Worm (Caenorhabditis elegans): ENCODE measurements around the gene W07G4.5.

The W07G4.5 gene

ce11 chrV:13022265-13022664 is 25.5 kb upstream of the W07G4.5 start:
- no peak for TF ChIP-seq lin-54 (GFP tag; optimal IDR thresholded peaks at IDR 0.05)
- no peak for TF ChIP-seq dox-1 (GFP tag; IDR thresholded peaks at IDR 0.05)
- TF ChIP-seq pbrm-1 (GFP tag; IDR thresholded peaks at IDR 0.05), result no peak
- TF ChIP-seq madf-8 (GFP tag; conservative IDR thresholded peaks at IDR 0.05), result no peak

- TF ChIP-seq F33H1.4 (GFP tag; IDR thresholded peaks at IDR 0.05), result no peak
- TF ChIP-seq zim-3 (tag; optimal IDR thresholded peaks at IDR 0.05), result no peak
- TF ChIP-seq mes-4 (tag; optimal IDR thresholded peaks at IDR 0.05), result no peak
- TF ChIP-seq sea-2 (GFP tag; IDR thresholded peaks at IDR 0.05), result no peak
- TF ChIP-seq hlh-12 (tag; optimal IDR thresholded peaks at IDR 0.05), result no peak
- TF ChIP-seq snpc-4 (GFP tag; optimal IDR thresholded peaks at IDR 0.05), result no peak
- TF ChIP-seq snpc-4 (tag; optimal IDR thresholded peaks at IDR 0.05), result no peak
- TF ChIP-seq somi-1 (GFP tag; optimal IDR thresholded peaks at IDR 0.05), result no peak
- no peak for TF ChIP-seq F10E7.11 (tag; optimal IDR thresholded peaks at IDR 0.05)
- TF ChIP-seq hmg-20 (GFP tag; IDR thresholded peaks at IDR 0.05), result no peak
- TF ChIP-seq attf-6 (GFP tag; IDR thresholded peaks at IDR 0.05), result no peak
- no peak for TF ChIP-seq lsy-27 (tag; optimal IDR thresholded peaks at IDR 0.05; ENCODE audit: borderline replicate concordance, insufficient read depth)
- TF ChIP-seq athp-1 (tag; optimal IDR thresholded peaks at IDR 0.05), result no peak
- no peak for TF ChIP-seq aptf-3 (GFP tag; IDR thresholded peaks at IDR 0.05)
- no peak for TF ChIP-seq B0336.3 (GFP tag; IDR thresholded peaks at IDR 0.05)
- no peak for TF ChIP-seq ceh-100 (GFP tag; IDR thresholded peaks at IDR 0.05)
- no peak for TF ChIP-seq ztf-6 (GFP tag; IDR thresholded peaks at IDR 0.05)
- TF ChIP-seq chd-7 (tag; optimal IDR thresholded peaks at IDR 0.05), result no peak
- no peak for TF ChIP-seq nhr-120 (GFP tag; IDR thresholded peaks at IDR 0.05)
- no peak for TF ChIP-seq ztf-26 (tag; optimal IDR thresholded peaks at IDR 0.05)
- no peak for TF ChIP-seq F57A8.1 (GFP tag; optimal IDR thresholded peaks at IDR 0.05)
These were observed 23.3 kb upstream of the W07G4.5 start for ce11 chrV:13024499-13024898.

- TF ChIP-seq ztf-3 (GFP tag; optimal IDR thresholded peaks at IDR 0.05), result no peak
- TF ChIP-seq ztf-6 (GFP tag; IDR thresholded peaks at IDR 0.05), result no peak
- TF ChIP-seq ztf-28 (GFP tag; IDR thresholded peaks at IDR 0.05), result 0 out of 2 replicates have a peak, but pooled peaks have one; percentile 20
- TF ChIP-seq Y95B8A.8 (GFP tag; IDR thresholded peaks at IDR 0.05), result no peak
- TF ChIP-seq ceh-58 (GFP tag; IDR thresholded peaks at IDR 0.05), result 0 out of 2 replicates have a peak, but pooled peaks have one; percentile 21
- no peak for TF ChIP-seq lin-35 (GFP tag; optimal IDR thresholded peaks at IDR 0.05)
- TF ChIP-seq bed-2 (GFP tag; IDR thresholded peaks at IDR 0.05), result no peak
- TF ChIP-seq C06A6.2 (GFP tag; conservative IDR thresholded peaks at IDR 0.05), result no peak
- TF ChIP-seq Y53F4B.3 (GFP tag; IDR thresholded peaks at IDR 0.05), result no peak
These were observed 22.5 kb upstream of the W07G4.5 start for ce11 chrV:13025283-13025682.

- peak in 1 of 2 experiments; percentile 14 for TF ChIP-seq rec-8 (tag; optimal IDR thresholded peaks at IDR 0.05)
- TF ChIP-seq rpc-1 (optimal IDR thresholded peaks at IDR 0.05), result peak; percentile 46
- peak; percentile 79 for TF ChIP-seq rpc-1 (tag; optimal IDR thresholded peaks at IDR 0.05)
- no peak for TF ChIP-seq snpc-1.1 (tag; optimal IDR thresholded peaks at IDR 0.05; ENCODE audit: insufficient read depth)
- no peak for TF ChIP-seq bed-2 (GFP tag; IDR thresholded peaks at IDR 0.05)
- TF ChIP-seq lin-26 (GFP tag; IDR thresholded peaks at IDR 0.05), result peak; percentile 82
- 0 out of 2 replicates have a peak, but pooled peaks have one; percentile 21 for TF ChIP-seq ztf-25 (GFP tag; IDR thresholded peaks at IDR 0.05)
- peak; percentile 36 for TF ChIP-seq ztf-18 (tag; optimal IDR thresholded peaks at IDR 0.05)
- TF ChIP-seq dox-1 (GFP tag; IDR thresholded peaks at IDR 0.05), result 0 out of 2 replicates have a peak, but pooled peaks have one; percentile 17
- peak; percentile 84 for TF ChIP-seq tbp1 (GFP tag; optimal IDR thresholded peaks at IDR 0.05)
- TF ChIP-seq D2030.7 (GFP tag; IDR thresholded peaks at IDR 0.05), result peak; percentile 49
- peak; percentile 41 for TF ChIP-seq him-1 (tag; optimal IDR thresholded peaks at IDR 0.05)
- TF ChIP-seq ztf-6 (GFP tag; IDR thresholded peaks at IDR 0.05), result no peak
- TF ChIP-seq B0261.1 (tag; optimal IDR thresholded peaks at IDR 0.05), result peak; percentile 61
- peak; percentile 32; the same call in 1 of the 2 replicates for TF ChIP-seq hmg-1.2 (GFP tag; IDR thresholded peaks at IDR 0.05)
These were observed 21.0 kb upstream of the W07G4.5 start for ce11 chrV:13026631-13027299.
